Worm (Caenorhabditis elegans): ENCODE measurements around the gene F29G6.1.
A peak's percentile ranks its signal among the peaks of the same experiment; 100 is the strongest.

F29G6.1 gene

DNA sequence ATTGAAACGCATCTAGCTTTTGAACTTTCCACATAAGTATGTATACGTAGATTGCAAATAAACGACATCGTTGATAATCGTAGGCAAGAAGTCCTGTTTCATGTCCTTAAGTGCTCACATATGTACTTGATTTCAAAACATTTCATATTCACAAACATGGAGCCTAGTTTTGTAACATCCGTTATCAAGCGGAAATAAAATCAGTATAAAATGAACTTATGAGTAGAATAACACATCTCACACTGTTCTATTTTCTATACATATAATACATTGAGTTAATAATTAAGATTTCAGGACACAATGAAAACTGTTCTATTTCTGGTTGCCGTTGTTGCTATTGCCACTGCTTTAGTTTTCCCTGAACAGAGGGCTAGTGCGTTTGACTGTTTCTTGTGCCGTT is 12.2 kb upstream of the F29G6.1 start, which contains the start of gene spp-21:
spp-21 (plus strand) TSS at position 301 of the 400 bp plus-strand sequence.
- TF ChIP-seq nhr-11 (tag; optimal IDR thresholded peaks at IDR 0.05) (no peak), madf-5 (GFP tag; IDR thresholded peaks at IDR 0.05) (no peak), snpc-1.2 (GFP tag; IDR thresholded peaks at IDR 0.05) (no peak), spr-1 (tag; optimal IDR thresholded peaks at IDR 0.05) (no peak), nhr-6 (tag; optimal IDR thresholded peaks at IDR 0.05) (no peak), ctbp-1 (GFP tag; IDR thresholded peaks at IDR 0.05) (no peak), ama-1 (optimal IDR thresholded peaks at IDR 0.05) (no peak), set-16 (GFP tag; IDR thresholded peaks at IDR 0.05) (no peak), ceh-20 (GFP tag; IDR thresholded peaks at IDR 0.05) (no peak), spr-3 (GFP tag; optimal IDR thresholded peaks at IDR 0.05) (no peak)

DNA sequence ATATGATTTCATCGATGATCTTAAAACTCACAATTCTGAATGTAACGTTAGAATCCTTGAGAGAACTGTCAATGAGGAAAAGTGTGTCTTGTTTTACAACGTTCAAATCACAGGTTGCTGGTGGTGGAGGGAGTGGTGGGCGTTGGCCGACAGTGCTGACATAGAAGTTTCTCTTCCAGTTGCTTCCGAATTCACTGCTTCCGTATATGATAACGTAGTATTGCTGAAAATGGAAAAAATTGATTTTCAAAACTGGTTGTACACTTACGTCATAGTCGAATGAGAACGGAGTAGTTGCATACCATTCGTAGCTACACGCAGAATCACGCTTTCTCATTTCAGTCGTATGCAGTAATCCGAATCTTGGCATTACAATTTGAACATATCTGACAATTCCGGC is 10.2 kb upstream of the F29G6.1 start:
- TF ChIP-seq lin-1 (GFP tag; IDR thresholded peaks at IDR 0.05) = no peak
- TF ChIP-seq unc-62 (GFP tag; optimal IDR thresholded peaks at IDR 0.05 in 1 of 2) = peak in 1 of 2 experiments; percentile 93
- TF ChIP-seq unc-62 (tag; optimal IDR thresholded peaks at IDR 0.05) = no peak

DNA sequence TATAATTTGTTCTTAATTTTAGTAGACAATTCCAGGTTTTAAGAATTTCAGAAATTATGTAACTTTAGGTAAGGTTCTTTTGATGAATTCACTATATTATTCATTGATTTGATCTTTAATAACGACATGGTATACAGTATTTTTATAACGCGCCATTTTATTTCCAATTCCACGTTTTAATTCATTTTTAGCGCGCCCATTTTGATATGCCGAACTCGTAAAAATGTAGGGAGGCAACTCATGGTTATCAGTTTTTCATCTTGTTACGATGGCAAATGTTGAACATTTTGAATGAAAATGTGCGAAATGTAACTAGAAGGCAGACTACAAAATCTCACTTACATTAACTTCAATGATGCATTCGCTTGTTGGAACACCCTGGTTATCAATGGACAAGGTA is 3.2 kb upstream of the F29G6.1 start:
- TF ChIP-seq ztf-7 (tag; optimal IDR thresholded peaks at IDR 0.05) = no peak
- no peak for TF ChIP-seq daf-12 (tag; optimal IDR thresholded peaks at IDR 0.05)
- TF ChIP-seq daf-16 (GFP tag; optimal IDR thresholded peaks at IDR 0.05) = no peak
- peak; percentile 35 for TF ChIP-seq daf-16 (tag; optimal IDR thresholded peaks at IDR 0.05)
- TF ChIP-seq lim-7 (GFP tag; IDR thresholded peaks at IDR 0.05) = no peak
- TF ChIP-seq daf-19 (GFP tag; conservative IDR thresholded peaks at IDR 0.05) = no peak
- no peak for TF ChIP-seq jun-1 (tag; optimal IDR thresholded peaks at IDR 0.05)
- TF ChIP-seq Y48G9A.11 (GFP tag; IDR thresholded peaks at IDR 0.05) = no peak
- TF ChIP-seq ctbp-1 (GFP tag; IDR thresholded peaks at IDR 0.05) = no peak
- TF ChIP-seq php-3 (GFP tag; IDR thresholded peaks at IDR 0.05) = peak; percentile 84
- TF ChIP-seq saeg-2 (GFP tag; IDR thresholded peaks at IDR 0.05) = no peak
- no peak for TF ChIP-seq dmd-9 (GFP tag; IDR thresholded peaks at IDR 0.05)
- TF ChIP-seq arid-1 (GFP tag; conservative IDR thresholded peaks at IDR 0.05) = no peak
- no peak for TF ChIP-seq ztf-11 (tag; optimal IDR thresholded peaks at IDR 0.05)
- TF ChIP-seq mxl-2 (GFP tag; conservative IDR thresholded peaks at IDR 0.05) = no peak
- no peak for TF ChIP-seq sdz-12 (GFP tag; optimal IDR thresholded peaks at IDR 0.05)
- no peak for TF ChIP-seq unc-39 (tag; optimal IDR thresholded peaks at IDR 0.05)
- TF ChIP-seq ceh-62 (tag; optimal IDR thresholded peaks at IDR 0.05) = no peak
- no peak for TF ChIP-seq vab-7 (GFP tag; IDR thresholded peaks at IDR 0.05)
- TF ChIP-seq mdt-29 (GFP tag; IDR thresholded peaks at IDR 0.05) = no peak
- no peak for TF ChIP-seq dpl-1 (GFP tag; optimal IDR thresholded peaks at IDR 0.05)
- TF ChIP-seq tag-97 (GFP tag; IDR thresholded peaks at IDR 0.05) = no peak
- TF ChIP-seq dve-1 (tag; optimal IDR thresholded peaks at IDR 0.05; ENCODE audit: insufficient read depth) = peak; percentile 45
- TF ChIP-seq zfp-2 (tag; optimal IDR thresholded peaks at IDR 0.05) = no peak
- peak; percentile 7 for TF ChIP-seq hlh-11 (tag; optimal IDR thresholded peaks at IDR 0.05)
- TF ChIP-seq hif-1 (tag; optimal IDR thresholded peaks at IDR 0.05) = no peak
- no peak for TF ChIP-seq Y105C5A.15 (GFP tag; IDR thresholded peaks at IDR 0.05)
- no peak for TF ChIP-seq unc-62 (GFP tag; optimal IDR thresholded peaks at IDR 0.05 in 1 of 2)
- no peak for TF ChIP-seq unc-62 (tag; optimal IDR thresholded peaks at IDR 0.05)
- peak; percentile 27; the same call in 1 of the 2 replicates for TF ChIP-seq dmd-6 (GFP tag; IDR thresholded peaks at IDR 0.05)
- TF ChIP-seq pqm-1 (tag; optimal IDR thresholded peaks at IDR 0.05) = peak; percentile 77
- no peak for TF ChIP-seq nhr-102 (tag; optimal IDR thresholded peaks at IDR 0.05)
- TF ChIP-seq nhr-237 (tag; optimal IDR thresholded peaks at IDR 0.05) = no peak
- no peak for TF ChIP-seq R02D3.7 (tag; optimal IDR thresholded peaks at IDR 0.05)
- TF ChIP-seq aly-2 (tag; optimal IDR thresholded peaks at IDR 0.05) = no peak
- no peak for TF ChIP-seq F44E2.7 (GFP tag; IDR thresholded peaks at IDR 0.05)
- no peak for TF ChIP-seq unc-130 (GFP tag; optimal IDR thresholded peaks at IDR 0.05)
- TF ChIP-seq nhr-28 (tag; optimal IDR thresholded peaks at IDR 0.05) = peak; percentile 88
- no peak for TF ChIP-seq nhr-41 (GFP tag; IDR thresholded peaks at IDR 0.05)
- no peak for TF ChIP-seq lin-38 (GFP tag; IDR thresholded peaks at IDR 0.05)

All from whole organism, L4 larva.